Fruit fly (Drosophila melanogaster): ENCODE data around the gene Ent2.

Ent2 gene

dm6 chr2L:6612477-6613004, 50.4 kb downstream of the Ent2 start (continued):
- peak; percentile 56; the same call in 1 of the 3 replicates for TF ChIP-seq CG6791 (GFP tag; IDR thresholded peaks at IDR 0.05; ENCODE audit: partially characterized antibody)
- peak; percentile 100 for TF ChIP-seq oc (tag; optimal IDR thresholded peaks at IDR 0.05)
- peak; percentile 100 for TF ChIP-seq CoRest (tag; optimal IDR thresholded peaks at IDR 0.05)
- TF ChIP-seq CG13296 (GFP tag; optimal IDR thresholded peaks at IDR 0.05), result peak; percentile 100
- TF ChIP-seq CG31224 (GFP tag; IDR thresholded peaks at IDR 0.05), result peak; percentile 99
- TF ChIP-seq CG18764 (GFP tag; optimal IDR thresholded peaks at IDR 0.05), result peak; percentile 100
- TF ChIP-seq sc (optimal IDR thresholded peaks at IDR 0.05), result no peak
- TF ChIP-seq sc (GFP tag; optimal IDR thresholded peaks at IDR 0.05), result peak; percentile 100
- TF ChIP-seq CG4328 (GFP tag; optimal IDR thresholded peaks at IDR 0.05), result peak; percentile 100
- no peak for TF ChIP-seq h (optimal IDR thresholded peaks at IDR 0.05)
- TF ChIP-seq Pdp1 (GFP tag; optimal IDR thresholded peaks at IDR 0.05), result peak; percentile 100
- TF ChIP-seq CG1602 (GFP tag; optimal IDR thresholded peaks at IDR 0.05), result peak; percentile 100
- TF ChIP-seq vfl (GFP tag; optimal IDR thresholded peaks at IDR 0.05), result peak; percentile 100
- TF ChIP-seq amos (GFP tag; IDR thresholded peaks at IDR 0.05; ENCODE audit: partially characterized antibody), result peak; percentile 45; the same call in 1 of the 2 replicates
- peak; percentile 100 for TF ChIP-seq CG16863 (GFP tag; optimal IDR thresholded peaks at IDR 0.05)
- TF ChIP-seq CG33213 (GFP tag; optimal IDR thresholded peaks at IDR 0.05), result peak; percentile 100
- TF ChIP-seq CG7745 (tag; optimal IDR thresholded peaks at IDR 0.05), result peak; percentile 94
- TF ChIP-seq trh (GFP tag; optimal IDR thresholded peaks at IDR 0.05), result peak; percentile 100
- peak; percentile 100 for TF ChIP-seq gro (GFP tag; optimal IDR thresholded peaks at IDR 0.05)
- peak; percentile 100 for TF ChIP-seq CG8388 (GFP tag; optimal IDR thresholded peaks at IDR 0.05)
- peak; percentile 20 for TF ChIP-seq pita (GFP tag; optimal IDR thresholded peaks at IDR 0.05)
- peak; percentile 99 for TF ChIP-seq D19A (tag; optimal IDR thresholded peaks at IDR 0.05)
- TF ChIP-seq CG2129 (GFP tag; IDR thresholded peaks at IDR 0.05; ENCODE audit: partially characterized antibody), result no peak
- peak; percentile 100 for TF ChIP-seq PHDP (tag; optimal IDR thresholded peaks at IDR 0.05)
- TF ChIP-seq CG3281 (GFP tag; optimal IDR thresholded peaks at IDR 0.05), result peak; percentile 100
- peak; percentile 96 for TF ChIP-seq CG2116 (GFP tag; optimal IDR thresholded peaks at IDR 0.05)
- peak; percentile 99 for TF ChIP-seq Hmx (GFP tag; optimal IDR thresholded peaks at IDR 0.05)
- peak; percentile 100 for TF ChIP-seq Vsx1 (GFP tag; optimal IDR thresholded peaks at IDR 0.05)
- peak; percentile 98 for TF ChIP-seq Ets97D (GFP tag; optimal IDR thresholded peaks at IDR 0.05)
- peak; percentile 100 for TF ChIP-seq CG5245 (GFP tag; optimal IDR thresholded peaks at IDR 0.05)
- TF ChIP-seq CG6272 (GFP tag; IDR thresholded peaks at IDR 0.05), result peak; percentile 100
- TF ChIP-seq mam (GFP tag; optimal IDR thresholded peaks at IDR 0.05), result peak; percentile 100
- peak; percentile 100 for TF ChIP-seq CG1529 (GFP tag; optimal IDR thresholded peaks at IDR 0.05)
- no peak for TF ChIP-seq zen2 (GFP tag; IDR thresholded peaks at IDR 0.05; ENCODE audit: partially characterized antibody)
- TF ChIP-seq vnd (GFP tag; IDR thresholded peaks at IDR 0.05; ENCODE audit: partially characterized antibody), result no peak
- peak; percentile 100 for TF ChIP-seq Bteb2 (GFP tag; optimal IDR thresholded peaks at IDR 0.05)
- TF ChIP-seq CG11504 (tag; optimal IDR thresholded peaks at IDR 0.05), result peak; percentile 99
- peak; percentile 100 for TF ChIP-seq CG7372 (GFP tag; IDR thresholded peaks at IDR 0.05)
- TF ChIP-seq Atf3 (GFP tag; optimal IDR thresholded peaks at IDR 0.05), result peak; percentile 100
- peak; percentile 70; the same call in 1 of the 2 replicates for TF ChIP-seq ato (GFP tag; IDR thresholded peaks at IDR 0.05; ENCODE audit: partially characterized antibody)
- TF ChIP-seq CG10366 (GFP tag; IDR thresholded peaks at IDR 0.05), result peak; percentile 100
- peak; percentile 100 for TF ChIP-seq lbe (GFP tag; optimal IDR thresholded peaks at IDR 0.05)
- no peak; the same call in 2 of the 3 replicates for TF ChIP-seq HLH4C (GFP tag; IDR thresholded peaks at IDR 0.05; ENCODE audit: partially characterized antibody)
- TF ChIP-seq zfh1 (GFP tag; IDR thresholded peaks at IDR 0.05), result peak; percentile 100
- TF ChIP-seq eyg (GFP tag; optimal IDR thresholded peaks at IDR 0.05), result peak; percentile 100
- TF ChIP-seq rib (GFP tag; IDR thresholded peaks at IDR 0.05), result peak; percentile 100
- peak; percentile 100 for TF ChIP-seq Hr3 (GFP tag; optimal IDR thresholded peaks at IDR 0.05)
- peak; percentile 100 for TF ChIP-seq Hsf (GFP tag; optimal IDR thresholded peaks at IDR 0.05)
- TF ChIP-seq en (GFP tag; optimal IDR thresholded peaks at IDR 0.05), result peak; percentile 100
- TF ChIP-seq ranshi (GFP tag; IDR thresholded peaks at IDR 0.05), result peak; percentile 100

Measured in whole organism, embryonic.